Fruit fly (Drosophila melanogaster) whole organism, embryonic: Measurements from ENCODE around the gene Bx.

ENCODE experiments used
- Atf6 ChIP-seq: fragments of 200-800 bp; sonication (Bioruptor generic); IDR thresholded peaks from 2 replicates; pipeline ENCODE4 v1.3.6; 2022; ENCODE audit warnings: missing biosample characterization, missing genetic modification characterization
- CG10267 ChIP-seq: fragments of 200-800 bp; sonication (Bioruptor generic); optimal IDR thresholded peaks from 2 replicates; lab custom pipeline; 2018; ENCODE audit warnings: missing biosample characterization, mild to moderate bottlenecking, missing genetic modification characterization, moderate library complexity
- CG10543 ChIP-seq: fragments of 200-800 bp; sonication (Bioruptor generic); optimal IDR thresholded peaks from 3 replicates; lab custom pipeline; 2017; ENCODE audit warnings: missing biosample characterization, mild to moderate bottlenecking, missing genetic modification characterization, moderate library complexity
- CG10565 ChIP-seq: fragments of 200-800 bp; sonication (Bioruptor generic); optimal IDR thresholded peaks from 3 replicates; lab custom pipeline; 2016; ENCODE audit warnings: missing biosample characterization, mild to moderate bottlenecking, missing genetic modification characterization
- CG11696 ChIP-seq: fragments of 200-800 bp; sonication (Bioruptor generic); IDR thresholded peaks from 2 replicates; pipeline ENCODE4 v1.3.6; 2022; ENCODE audit warnings: missing biosample characterization, missing genetic modification characterization
- CG13123 ChIP-seq: fragments of 200-800 bp; sonication (Bioruptor generic); optimal IDR thresholded peaks from 2 replicates; lab custom pipeline; 2016; ENCODE audit warnings: missing biosample characterization, missing genetic modification characterization
- CG13775 ChIP-seq: fragments of 200-800 bp; sonication (Bioruptor generic); optimal IDR thresholded peaks from 3 replicates; lab custom pipeline; 2017; ENCODE audit warnings: missing biosample characterization, mild to moderate bottlenecking, missing genetic modification characterization
- CG1529 ChIP-seq: fragments of 200-800 bp; sonication (Bioruptor generic); optimal IDR thresholded peaks from 3 replicates; lab custom pipeline; 2018; ENCODE audit warnings: missing biosample characterization, missing genetic modification characterization
- CG2199 ChIP-seq: fragments of 200-800 bp; sonication (Bioruptor generic); IDR thresholded peaks from 3 replicates; pipeline ENCODE4 v1.3.6; 2022; ENCODE audit warnings: missing biosample characterization, missing genetic modification characterization
- CG30020 ChIP-seq: fragments of 200-800 bp; optimal IDR thresholded peaks from 2 replicates; lab custom pipeline; 2019; ENCODE audit warnings: missing biosample characterization, mild to moderate bottlenecking, missing genetic modification characterization, moderate library complexity
- CG31224 ChIP-seq: fragments of 200-800 bp; sonication (Bioruptor generic); IDR thresholded peaks from 2 replicates; pipeline ENCODE4 v1.3.6; 2022; ENCODE audit warnings: missing biosample characterization, missing genetic modification characterization
- CG31365 ChIP-seq: fragments of 200-800 bp; sonication (Bioruptor generic); optimal IDR thresholded peaks from 2 replicates; lab custom pipeline; 2018; ENCODE audit warnings: missing biosample characterization, mild to moderate bottlenecking, missing genetic modification characterization
- CG3163 ChIP-seq: fragments of 200-800 bp; sonication (Bioruptor generic); optimal IDR thresholded peaks from 3 replicates; lab custom pipeline; 2016; ENCODE audit warnings: missing biosample characterization, missing genetic modification characterization
- CG32772 ChIP-seq: fragments of 200-800 bp; sonication (Bioruptor generic); IDR thresholded peaks from 2 replicates; pipeline ENCODE4 v1.3.6; 2022; ENCODE audit warnings: missing biosample characterization, missing genetic modification characterization
- CG43689 ChIP-seq: fragments of 200-800 bp; sonication (Bioruptor generic); IDR thresholded peaks from 2 replicates; pipeline ENCODE4 v1.3.6; 2022; ENCODE audit warnings: missing biosample characterization, missing genetic modification characterization
- CG4404 ChIP-seq: fragments of 200-800 bp; sonication (Bioruptor generic); IDR thresholded peaks from 2 replicates; pipeline ENCODE4 v1.3.6; 2022; ENCODE audit warnings: missing biosample characterization, missing genetic modification characterization
- CG5953 ChIP-seq: fragments of 200-800 bp; sonication (Bioruptor generic); IDR thresholded peaks from 2 replicates; pipeline ENCODE4 v1.3.6; 2022; ENCODE audit warnings: missing biosample characterization, missing genetic modification characterization
- CG7963 ChIP-seq: fragments of 200-800 bp; sonication (Bioruptor generic); IDR thresholded peaks from 3 replicates; pipeline ENCODE4 v1.3.6; 2022; ENCODE audit warnings: missing biosample characterization, missing genetic modification characterization; ENCODE audit not compliant: partially characterized antibody
- CG8388 ChIP-seq: fragments of 200-800 bp; sonication (Bioruptor generic); optimal IDR thresholded peaks from 2 replicates; lab custom pipeline; 2019; ENCODE audit warnings: missing biosample characterization, mild to moderate bottlenecking, missing genetic modification characterization, moderate library complexity
- CG8478 ChIP-seq: fragments of >200 bp; optimal IDR thresholded peaks from 2 replicates; lab custom pipeline; 2018
- D19A ChIP-seq: fragments of 200-800 bp; optimal IDR thresholded peaks from 3 replicates; lab custom pipeline; 2019; ENCODE audit warnings: missing biosample characterization, mild to moderate bottlenecking, missing genetic modification characterization, moderate library complexity
- D19B ChIP-seq: fragments of 200-800 bp; sonication (Bioruptor generic); optimal IDR thresholded peaks from 2 replicates; lab custom pipeline; 2017; ENCODE audit warnings: missing biosample characterization, mild to moderate bottlenecking, missing genetic modification characterization
- Dll ChIP-seq: fragments of 200-800 bp; sonication (Bioruptor generic); IDR thresholded peaks from 4 replicates; pipeline ENCODE4 v1.3.6; 2022; ENCODE audit warnings: missing biosample characterization, missing genetic modification characterization; ENCODE audit not compliant: partially characterized antibody
- Doc3 ChIP-seq: fragments of 200-800 bp; sonication (Bioruptor generic); IDR thresholded peaks from 3 replicates; pipeline ENCODE4 v1.3.6; 2022; ENCODE audit warnings: missing biosample characterization, missing genetic modification characterization; ENCODE audit not compliant: partially characterized antibody
- Elba2 ChIP-seq: fragments of 200-800 bp; sonication (Bioruptor generic); optimal IDR thresholded peaks from 3 replicates; lab custom pipeline; 2016; ENCODE audit warnings: missing biosample characterization, missing genetic modification characterization
- H2.0 ChIP-seq: fragments of 200-800 bp; sonication (Bioruptor generic); IDR thresholded peaks from 2 replicates; pipeline ENCODE4 v1.3.6; 2022; ENCODE audit warnings: missing biosample characterization, missing genetic modification characterization
- Mes4 ChIP-seq: fragments of 200-800 bp; sonication (Bioruptor generic); optimal IDR thresholded peaks from 2 replicates; lab custom pipeline; 2016; ENCODE audit warnings: missing biosample characterization, missing genetic modification characterization
- NC2β ChIP-seq: fragments of 200-800 bp; sonication (Bioruptor generic); optimal IDR thresholded peaks from 2 replicates; lab custom pipeline; 2016; ENCODE audit warnings: missing biosample characterization, missing genetic modification characterization
- NfI ChIP-seq: fragments of 200-800 bp; sonication (Bioruptor generic); optimal IDR thresholded peaks from 3 replicates; lab custom pipeline; 2018; ENCODE audit warnings: missing biosample characterization, mild to moderate bottlenecking, missing genetic modification characterization, moderate library complexity
- Sox100B ChIP-seq: fragments of 200-800 bp; sonication (Bioruptor generic); optimal IDR thresholded peaks from 3 replicates; lab custom pipeline; 2018; ENCODE audit warnings: missing biosample characterization, mild to moderate bottlenecking, missing genetic modification characterization
- Tbp ChIP-seq: fragments of >200 bp; optimal IDR thresholded peaks from 2 replicates; lab custom pipeline; 2018; ENCODE audit warnings: missing biosample characterization, missing genetic modification characterization
- ab ChIP-seq: fragments of 200-800 bp; sonication (Bioruptor generic); optimal IDR thresholded peaks from 2 replicates; lab custom pipeline; 2016; ENCODE audit warnings: missing biosample characterization, missing genetic modification characterization
- ara ChIP-seq: fragments of 200-800 bp; sonication (Bioruptor generic); IDR thresholded peaks from 2 replicates; pipeline ENCODE4 v1.3.6; 2022; ENCODE audit warnings: missing biosample characterization, missing genetic modification characterization
- br ChIP-seq: fragments of >200 bp; optimal IDR thresholded peaks from 2 replicates; lab custom pipeline; 2017
- chinmo ChIP-seq: fragments of 200-800 bp; sonication (Bioruptor generic); IDR thresholded peaks from 4 replicates; pipeline ENCODE4 v1.3.6; 2022; ENCODE audit warnings: missing biosample characterization, missing genetic modification characterization; ENCODE audit not compliant: partially characterized antibody
- crc ChIP-seq: fragments of 200-800 bp; sonication (Bioruptor generic); optimal IDR thresholded peaks from 2 replicates; lab custom pipeline; 2016; ENCODE audit warnings: missing biosample characterization, missing genetic modification characterization
- dan ChIP-seq: fragments of 200-800 bp; sonication (Bioruptor generic); IDR thresholded peaks from 2 replicates; pipeline ENCODE4 v1.3.6; 2022; ENCODE audit warnings: missing biosample characterization, missing genetic modification characterization
- dimm ChIP-seq: fragments of 200-800 bp; sonication (Bioruptor generic); IDR thresholded peaks from 2 replicates; pipeline ENCODE4 v1.3.6; 2022; ENCODE audit warnings: missing biosample characterization, missing genetic modification characterization
- dpn ChIP-seq, 2 experiments: fragments of 200-800 bp; sonication (Bioruptor generic); optimal IDR thresholded peaks; 3 replicates each; lab custom pipeline; 2016; ENCODE audit warnings: missing biosample characterization in 2 of 2, missing genetic modification characterization in 2 of 2
- gcm2 ChIP-seq: fragments of 200-800 bp; sonication (Bioruptor generic); optimal IDR thresholded peaks from 2 replicates; lab custom pipeline; 2016; ENCODE audit warnings: missing biosample characterization, missing genetic modification characterization
- gsb-n ChIP-seq: fragments of 200-800 bp; sonication (Bioruptor generic); optimal IDR thresholded peaks from 3 replicates; lab custom pipeline; 2018; ENCODE audit warnings: missing biosample characterization, mild to moderate bottlenecking, missing genetic modification characterization
- gt ChIP-seq: fragments of 200-800 bp; sonication (Bioruptor generic); IDR thresholded peaks from 2 replicates; pipeline ENCODE4 v1.3.6; 2022; ENCODE audit warnings: missing biosample characterization, missing genetic modification characterization
- ham ChIP-seq: fragments of 200-800 bp; sonication (Bioruptor generic); IDR thresholded peaks from 2 replicates; pipeline ENCODE4 v1.3.6; 2022; ENCODE audit warnings: missing biosample characterization, missing genetic modification characterization
- insv ChIP-seq, 2 experiments: fragments of 200-800 bp; sonication (Bioruptor generic); optimal IDR thresholded peaks; 3 replicates each; lab custom pipeline; 2016 to 2018; ENCODE audit warnings: missing biosample characterization in 2 of 2, missing genetic modification characterization in 2 of 2
- klu ChIP-seq: fragments of 200-800 bp; sonication (Bioruptor generic); IDR thresholded peaks from 2 replicates; pipeline ENCODE4 v1.3.6; 2022; ENCODE audit warnings: missing biosample characterization, missing genetic modification characterization
- nau ChIP-seq: fragments of 200-800 bp; sonication (Bioruptor generic); optimal IDR thresholded peaks from 3 replicates; lab custom pipeline; 2017; ENCODE audit warnings: missing biosample characterization, mild to moderate bottlenecking, missing genetic modification characterization, missing genetic modification reagents
- pb ChIP-seq: fragments of 200-800 bp; sonication (Bioruptor generic); optimal IDR thresholded peaks from 3 replicates; lab custom pipeline; 2016; ENCODE audit warnings: missing biosample characterization, missing genetic modification characterization
- stwl ChIP-seq: fragments of 200-800 bp; sonication (Bioruptor generic); optimal IDR thresholded peaks from 3 replicates; lab custom pipeline; 2018; ENCODE audit warnings: missing biosample characterization, mild to moderate bottlenecking, missing genetic modification characterization, moderate library complexity
- trh ChIP-seq: fragments of 200-800 bp; sonication (Bioruptor generic); optimal IDR thresholded peaks from 2 replicates; lab custom pipeline; 2016; ENCODE audit warnings: missing biosample characterization, missing genetic modification characterization
- tup ChIP-seq: fragments of 200-800 bp; sonication (Bioruptor generic); optimal IDR thresholded peaks from 2 replicates; lab custom pipeline; 2016; ENCODE audit warnings: missing biosample characterization, mild to moderate bottlenecking, missing genetic modification characterization, moderate library complexity

Gene Bx

DNA sequence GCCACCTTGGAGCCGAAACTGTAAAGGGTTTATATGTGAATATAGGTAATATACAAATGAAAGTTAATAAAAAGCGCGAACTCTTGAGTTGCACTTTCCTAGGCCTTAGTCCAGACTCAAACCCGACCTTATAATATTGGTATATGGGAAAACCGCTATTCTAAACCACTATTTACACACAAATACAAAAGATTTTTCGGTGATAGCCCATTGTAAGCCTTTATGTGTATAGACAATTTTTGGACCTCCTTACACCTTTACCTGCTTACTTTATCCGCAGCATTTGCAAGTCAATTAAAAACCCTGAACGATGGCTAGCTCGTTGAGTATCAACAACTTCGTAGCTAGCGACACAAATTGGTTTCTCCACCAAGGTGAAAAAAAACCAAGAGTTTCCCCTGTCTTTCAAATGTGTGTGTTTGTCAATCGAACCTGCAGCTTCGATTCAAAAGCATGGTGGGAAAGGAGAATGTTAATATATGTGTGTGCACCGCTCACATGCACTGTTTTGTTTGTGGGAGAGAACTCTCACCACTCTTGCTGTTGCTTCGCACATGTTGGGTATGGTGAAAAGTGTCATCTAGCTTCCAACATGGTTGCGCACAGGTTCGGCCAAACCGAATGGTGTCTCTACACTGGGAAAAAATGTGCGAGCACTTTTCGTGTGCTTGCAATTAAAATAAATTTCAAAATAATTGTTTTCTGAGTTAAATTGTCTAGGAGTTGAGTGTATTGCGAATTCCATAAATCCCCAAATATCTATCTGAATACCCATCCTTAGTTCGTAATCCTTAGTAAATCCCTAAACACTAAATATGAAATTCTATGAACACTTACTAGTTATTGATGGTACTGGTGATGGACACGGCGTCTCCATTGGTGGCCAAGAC, 8.3 kb upstream of the Bx start (continued):
- TF ChIP-seq CG7963 (GFP tag; lab: Robert Waterston, UW) (no peak), CG10267 (tag; lab: Kevin White, UChicago) (peak; percentile 72), Sox100B (GFP tag; lab: Kevin White, UChicago) (peak; percentile 55), CG4404 (no peak), Tbp (peak; percentile 0), CG11696 (GFP tag; lab: Robert Waterston, UW) (peak; percentile 73), CG1529 (peak; percentile 31), gcm2 (GFP tag; lab: Kevin White, UChicago) (peak; percentile 46), Elba2 (GFP tag; lab: Kevin White, UChicago) (no peak), CG13123 (GFP tag; lab: Kevin White, UChicago) (peak; percentile 60), CG8478 (lab: Kevin White, UChicago) (no peak), Doc3 (GFP tag; lab: Robert Waterston, UW) (no peak), NC2β (GFP tag; lab: Kevin White, UChicago) (peak; percentile 4), dan (GFP tag; lab: Robert Waterston, UW) (no peak), H2.0 (GFP tag; lab: Robert Waterston, UW) (peak; percentile 75), CG13775 (GFP tag; lab: Kevin White, UChicago) (peak; percentile 68), tup (peak; percentile 16), insv (GFP tag; optimal IDR thresholded peaks at IDR 0.05; lab: Kevin White, UChicago) (no peak), dpn (GFP tag; optimal IDR thresholded peaks at IDR 0.05; lab: Kevin White, UChicago) (peak; percentile 76 to 81), chinmo (GFP tag; lab: Robert Waterston, UW) (peak; percentile 67; the same call in 1 of the 4 replicates), CG32772 (GFP tag; lab: Robert Waterston, UW) (peak; percentile 70), CG5953 (GFP tag; lab: Robert Waterston, UW) (peak; percentile 78), crc (peak; percentile 30), gt (no peak), Mes4 (GFP tag; lab: Kevin White, UChicago) (peak; percentile 71), CG3163 (GFP tag; lab: Kevin White, UChicago) (peak; percentile 43), CG10565 (peak; percentile 38), CG31224 (peak; percentile 69), D19A (tag; lab: Kevin White, UChicago) (peak; percentile 63), nau (GFP tag; lab: Kevin White, UChicago) (peak; percentile 75), stwl (tag; lab: Kevin White, UChicago) (no peak), NfI (peak; percentile 67), Atf6 (GFP tag; lab: Robert Waterston, UW) (peak; percentile 88), pb (GFP tag; lab: Kevin White, UChicago) (peak; percentile 70), CG10543 (no peak), Dll (GFP tag; lab: Robert Waterston, UW) (no peak), CG2199 (GFP tag; lab: Robert Waterston, UW) (peak; percentile 77), ab (GFP tag; lab: Kevin White, UChicago) (no peak), ara (GFP tag; lab: Robert Waterston, UW) (peak; percentile 84), ham (GFP tag; lab: Robert Waterston, UW) (no peak), klu (peak; percentile 30; the same call in 1 of the 2 replicates), dimm (no peak), CG31365 (tag; lab: Kevin White, UChicago) (peak; percentile 46), CG43689 (GFP tag; lab: Robert Waterston, UW) (peak; percentile 41), D19B (peak; percentile 56), trh (GFP tag; lab: Kevin White, UChicago) (no peak), CG30020 (tag; lab: Kevin White, UChicago) (no peak), gsb-n (tag; lab: Kevin White, UChicago) (peak; percentile 49), CG8388 (peak; percentile 68), br (lab: Kevin White, UChicago) (no peak)
